Worm (Caenorhabditis elegans): ENCODE measurements around the gene F13E9.19.

The F13E9.19 gene

ce11 chrIV:10891993-10892392 lies 7.2 kb upstream of the F13E9.19 start, which contains the start of gene srlf-12:
Gene srlf-12 (minus strand): TSS chrIV:10892093.
- TF ChIP-seq sem-4 (tag; optimal IDR thresholded peaks at IDR 0.05) (no peak), elt-1 (tag; optimal IDR thresholded peaks at IDR 0.05) (no peak), ZK546.5 (tag; optimal IDR thresholded peaks at IDR 0.05) (no peak), skn-1 (tag; optimal IDR thresholded peaks at IDR 0.05) (no peak)

ce11 chrIV:10894255-10894654 lies 5.0 kb upstream of the F13E9.19 start, which contains the start of gene srlf-14:
Gene srlf-14 (minus strand): TSS chrIV:10894355.
- TF ChIP-seq lin-39 (tag; optimal IDR thresholded peaks at IDR 0.05): no peak
- no peak for TF ChIP-seq zag-1 (tag; optimal IDR thresholded peaks at IDR 0.05)
- TF ChIP-seq fos-1 (tag; optimal IDR thresholded peaks at IDR 0.05): no peak
- no peak for TF ChIP-seq nhr-25 (tag; optimal IDR thresholded peaks at IDR 0.05)

- no peak for TF ChIP-seq unc-39 (tag; optimal IDR thresholded peaks at IDR 0.05)
- no peak for TF ChIP-seq C34F6.9 (tag; optimal IDR thresholded peaks at IDR 0.05)
- TF ChIP-seq nhr-129 (tag; optimal IDR thresholded peaks at IDR 0.05): no peak
- no peak for TF ChIP-seq nhr-10 (tag; optimal IDR thresholded peaks at IDR 0.05)
- no peak for TF ChIP-seq unc-55 (GFP tag; optimal IDR thresholded peaks at IDR 0.05)
- TF ChIP-seq F13H6.1 (tag; optimal IDR thresholded peaks at IDR 0.05): no peak
- no peak for TF ChIP-seq mab-5 (tag; optimal IDR thresholded peaks at IDR 0.05)
Measured at ce11 chrIV:10896512-10896911, 2.7 kb upstream of the F13E9.19 start, which contains the start of gene srlf-13. Gene srlf-13 (minus strand): TSS chrIV:10896612.

- TF ChIP-seq ztf-1 (GFP tag; conservative IDR thresholded peaks at IDR 0.05): no peak
- TF ChIP-seq nhr-25 (tag; optimal IDR thresholded peaks at IDR 0.05): no peak
- no peak for TF ChIP-seq elt-3 (tag; optimal IDR thresholded peaks at IDR 0.05)
- no peak for TF ChIP-seq sem-4 (tag; optimal IDR thresholded peaks at IDR 0.05)
- TF ChIP-seq gmeb-1 (tag; optimal IDR thresholded peaks at IDR 0.05): no peak
- TF ChIP-seq snpc-4 (tag; optimal IDR thresholded peaks at IDR 0.05): no peak
- TF ChIP-seq F13H6.1 (tag; optimal IDR thresholded peaks at IDR 0.05): no peak
- no peak for TF ChIP-seq lsy-2 (tag; optimal IDR thresholded peaks at IDR 0.05)
- no peak for TF ChIP-seq nhr-10 (tag; optimal IDR thresholded peaks at IDR 0.05)
- no peak for TF ChIP-seq ceh-16 (tag; optimal IDR thresholded peaks at IDR 0.05)
Measured at ce11 chrIV:10898160-10898559, 1.0 kb upstream of the F13E9.19 start.

- TF ChIP-seq crh-2 (tag; optimal IDR thresholded peaks at IDR 0.05): no peak
- no peak for TF ChIP-seq ceh-16 (tag; optimal IDR thresholded peaks at IDR 0.05)
- no peak for TF ChIP-seq sma-3 (GFP tag; optimal IDR thresholded peaks at IDR 0.05)
- no peak for TF ChIP-seq egl-27 (tag; optimal IDR thresholded peaks at IDR 0.05)
- TF ChIP-seq mab-5 (tag; optimal IDR thresholded peaks at IDR 0.05): no peak
- TF ChIP-seq unc-39 (tag; optimal IDR thresholded peaks at IDR 0.05): no peak
- TF ChIP-seq R02D3.7 (tag; optimal IDR thresholded peaks at IDR 0.05): no peak
- TF ChIP-seq peb-1 (tag; optimal IDR thresholded peaks at IDR 0.05): no peak
- TF ChIP-seq mdl-1 (tag; optimal IDR thresholded peaks at IDR 0.05): no peak
- no peak for TF ChIP-seq ZK546.5 (tag; optimal IDR thresholded peaks at IDR 0.05)
- TF ChIP-seq ztf-4 (tag; optimal IDR thresholded peaks at IDR 0.05): no peak
- TF ChIP-seq zag-1 (tag; optimal IDR thresholded peaks at IDR 0.05): no peak
- no peak for TF ChIP-seq fos-1 (tag; optimal IDR thresholded peaks at IDR 0.05)
- no peak for TF ChIP-seq nhr-10 (tag; optimal IDR thresholded peaks at IDR 0.05)
- no peak for TF ChIP-seq nhr-11 (tag; optimal IDR thresholded peaks at IDR 0.05)
- no peak for TF ChIP-seq Y55F3AM.14 (GFP tag; optimal IDR thresholded peaks at IDR 0.05)
- no peak for TF ChIP-seq snpc-4 (tag; optimal IDR thresholded peaks at IDR 0.05)
- no peak for TF ChIP-seq skn-1 (tag; optimal IDR thresholded peaks at IDR 0.05)
- TF ChIP-seq F13H6.1 (tag; optimal IDR thresholded peaks at IDR 0.05): no peak
- no peak for TF ChIP-seq nhr-25 (tag; optimal IDR thresholded peaks at IDR 0.05)
Measured at ce11 chrIV:10900083-10900482, 877 bp downstream of the F13E9.19 start, which contains the start of gene srlf-30. Gene srlf-30 (plus strand): TSS chrIV:10900383.

- no peak for TF ChIP-seq nhr-129 (tag; optimal IDR thresholded peaks at IDR 0.05)
- TF ChIP-seq ztf-11 (tag; optimal IDR thresholded peaks at IDR 0.05): no peak
- TF ChIP-seq nhr-237 (tag; optimal IDR thresholded peaks at IDR 0.05): no peak
- TF ChIP-seq skn-1 (tag; optimal IDR thresholded peaks at IDR 0.05): no peak
- no peak for TF ChIP-seq lin-39 (tag; optimal IDR thresholded peaks at IDR 0.05)
- no peak for TF ChIP-seq ceh-82 (tag; optimal IDR thresholded peaks at IDR 0.05)
- no peak for TF ChIP-seq snpc-4 (tag; optimal IDR thresholded peaks at IDR 0.05)
- TF ChIP-seq peb-1 (tag; optimal IDR thresholded peaks at IDR 0.05): no peak
- TF ChIP-seq ZK546.5 (tag; optimal IDR thresholded peaks at IDR 0.05): no peak
- no peak for TF ChIP-seq nhr-25 (tag; optimal IDR thresholded peaks at IDR 0.05)
- no peak for TF ChIP-seq mab-5 (tag; optimal IDR thresholded peaks at IDR 0.05)
- TF ChIP-seq crh-2 (tag; optimal IDR thresholded peaks at IDR 0.05): no peak
- TF ChIP-seq blmp-1 (tag; optimal IDR thresholded peaks at IDR 0.05; ENCODE audit: insufficient read depth): no peak
- no peak for TF ChIP-seq alr-1 (tag; optimal IDR thresholded peaks at IDR 0.05)
- TF ChIP-seq F13H6.1 (tag; optimal IDR thresholded peaks at IDR 0.05): no peak
- TF ChIP-seq unc-62 (GFP tag; optimal IDR thresholded peaks at IDR 0.05): no peak
- TF ChIP-seq gmeb-1 (tag; optimal IDR thresholded peaks at IDR 0.05): no peak
Measured at ce11 chrIV:10902476-10902875, 3.3 kb downstream of the F13E9.19 start.
